Worm (Caenorhabditis elegans) whole organism, midembryonic: Measurements from ENCODE around the gene enri-2.

Experiments
- flt-1 ChIP-seq: fragments of 200-800 bp; sonication (Bioruptor generic); IDR thresholded peaks from 2 replicates; pipeline ENCODE4 v1.3.6; 2022; ENCODE audit warnings: missing genetic modification characterization, missing compliant biosample characterization
- klf-2 ChIP-seq: fragments of 200-800 bp; sonication (Bioruptor generic); conservative IDR thresholded peaks from 2 replicates; pipeline ENCODE4 v1.3.6; 2022; ENCODE audit warnings: missing genetic modification reagents, missing genetic modification characterization, missing compliant biosample characterization
- ref-1 ChIP-seq: fragments of 200-800 bp; sonication (Bioruptor generic); conservative IDR thresholded peaks from 2 replicates; pipeline ENCODE4 v1.3.6; 2022; ENCODE audit warnings: missing genetic modification reagents, missing genetic modification characterization, missing compliant biosample characterization

DNA sequence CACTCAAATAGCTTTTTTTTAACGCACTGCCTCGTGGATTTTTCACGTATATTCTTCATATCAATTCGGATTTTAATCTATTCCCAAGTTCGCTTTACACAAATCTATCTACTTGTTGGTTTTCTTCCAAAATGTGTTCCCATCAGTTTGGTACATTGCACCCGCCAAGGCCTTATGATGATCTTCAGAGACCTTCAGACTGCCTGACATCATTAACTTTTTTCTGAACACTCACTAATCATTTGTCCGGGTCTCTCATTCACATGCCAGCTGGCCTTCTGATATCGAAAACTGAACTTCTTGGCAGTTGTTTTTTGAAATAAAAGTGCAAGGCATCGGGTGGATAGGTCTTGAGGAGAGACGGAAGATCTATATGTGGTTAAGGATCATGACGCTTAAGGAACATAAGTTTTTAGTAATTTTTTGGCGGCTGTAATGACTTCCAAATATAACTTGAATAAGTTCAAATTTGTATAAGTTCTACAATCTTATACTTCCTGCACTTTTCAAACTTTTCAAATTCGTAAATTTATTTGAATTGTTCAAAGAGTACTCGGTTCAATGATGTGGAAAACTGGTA, 45.7 kb upstream of the enri-2 start:
- TF ChIP-seq flt-1 (GFP tag; lab: Robert Waterston, UW) (no peak), ref-1 (GFP tag; lab: Robert Waterston, UW) (no peak), klf-2 (no peak)
